Worm (Caenorhabditis elegans) whole organism, L4/young adult: ENCODE measurements around the gene sri-65.
"Not testable (repeated sequence)": the region's sequence is repeated elsewhere in the genome, so short reads cannot be mapped to it uniquely, and the experiment has no call there.

Source experiments
- W03F9.2 ChIP-seq: fragments of 150-350 bp; optimal IDR thresholded peaks from 2 replicates; lab custom pipeline; 2014; ENCODE audit warnings: missing biosample characterization, missing genetic modification characterization
- dao-5 ChIP-seq: sonication (generic microtip); optimal IDR thresholded peaks from 2 replicates; lab custom pipeline; 2016; ENCODE audit warnings: missing genotype, missing genetic modification characterization, moderate library complexity, missing compliant biosample characterization
- him-1 ChIP-seq: sonication (generic microtip); optimal IDR thresholded peaks from 2 replicates; lab custom pipeline; 2016; ENCODE audit warnings: missing genotype, missing genetic modification reagents, missing genetic modification characterization, missing compliant biosample characterization

The sri-65 gene

DNA sequence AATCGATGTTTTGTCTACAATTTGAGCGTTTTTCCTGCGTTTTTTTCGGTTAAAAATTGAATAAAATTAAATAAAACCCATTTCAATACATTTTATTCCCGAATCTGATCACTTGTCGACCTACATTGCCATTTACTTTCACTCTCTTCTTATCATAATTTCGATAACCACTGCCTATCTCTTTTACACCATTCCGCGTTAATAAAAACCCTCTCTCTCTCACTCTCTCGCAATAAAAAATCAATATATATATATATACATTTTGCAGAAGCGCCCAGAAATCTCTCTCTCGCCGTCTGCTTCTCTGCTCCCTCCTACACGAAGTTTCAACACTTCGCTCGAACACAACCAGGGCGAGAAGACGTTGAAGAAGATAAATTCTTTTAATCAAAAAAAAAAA is 30.9 kb downstream of the sri-65 start, which contains the start of gene pptr-1:
pptr-1 (plus strand) TSS at position 269 of the 400 bp plus-strand sequence.
- TF ChIP-seq W03F9.2 (no peak), him-1 (tag; lab: Kevin White, UChicago) (no peak), dao-5 (tag; lab: Kevin White, UChicago) (no peak)

DNA sequence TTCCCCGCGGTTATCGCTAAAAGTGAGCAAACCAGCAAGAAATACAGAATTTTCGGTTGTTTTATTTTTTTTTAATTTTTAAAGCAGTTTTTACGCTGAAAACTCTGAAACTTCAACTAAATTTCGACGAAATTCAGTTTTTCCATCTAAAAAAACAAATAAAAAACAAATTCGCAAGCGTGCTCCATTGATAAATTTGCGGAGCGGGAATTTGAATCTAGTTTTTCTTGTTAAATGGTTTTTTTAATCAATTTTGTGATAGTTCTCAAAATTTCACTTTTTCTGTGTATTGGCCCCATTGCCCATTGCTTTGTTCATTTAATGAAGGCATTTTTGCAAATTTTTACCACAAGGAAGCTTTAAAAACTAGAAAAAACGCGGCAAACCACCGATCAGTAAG is 31.4 kb downstream of the sri-65 start:
- TF ChIP-seq W03F9.2 (no peak), him-1 (tag; lab: Kevin White, UChicago) (no peak), dao-5 (tag; lab: Kevin White, UChicago) (no peak)

- TF ChIP-seq dao-5 (tag; lab: Kevin White, UChicago): no peak
- TF ChIP-seq W03F9.2: peak; percentile 64
- TF ChIP-seq him-1 (tag; lab: Kevin White, UChicago): peak; percentile 86
Measured at ce11 chrV:16355941-16356340, 32.2 kb downstream of the sri-65 start.

DNA sequence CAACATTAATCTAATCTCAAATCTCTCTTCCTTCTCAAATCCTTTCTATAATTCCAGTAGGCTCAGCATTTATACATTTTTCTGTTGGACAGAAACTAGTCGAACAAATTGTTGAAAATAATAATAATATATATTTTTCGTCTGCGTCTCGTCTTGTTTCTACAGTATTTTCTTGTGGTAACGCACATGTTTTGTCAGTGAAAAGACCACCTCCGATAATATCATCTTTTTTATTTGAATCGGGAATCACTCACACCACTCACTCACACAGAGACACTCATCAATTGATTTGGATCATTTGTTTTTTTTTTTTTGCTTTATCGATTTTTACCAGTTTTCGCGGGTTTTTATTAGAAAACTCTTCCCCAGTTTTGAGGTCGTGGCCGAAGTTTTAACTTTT is 33.5 kb downstream of the sri-65 start:
- TF ChIP-seq him-1 (tag; lab: Kevin White, UChicago) (no peak), W03F9.2 (no peak), dao-5 (tag; lab: Kevin White, UChicago) (no peak)

ce11 chrV:16352282-16352681 is 35.9 kb downstream of the sri-65 start:
- TF ChIP-seq dao-5 (tag; lab: Kevin White, UChicago): no peak
- TF ChIP-seq W03F9.2: peak; percentile 17

ce11 chrV:16351757-16352156 is 36.4 kb downstream of the sri-65 start:
- no peak for TF ChIP-seq him-1 (tag; lab: Kevin White, UChicago)
- TF ChIP-seq dao-5 (tag; lab: Kevin White, UChicago): no peak
- TF ChIP-seq W03F9.2: no peak

- TF ChIP-seq W03F9.2 (no peak), him-1 (tag; lab: Kevin White, UChicago) (peak; percentile 81)
Measured at ce11 chrV:16350775-16351378, 37.3 kb downstream of the sri-65 start.

ce11 chrV:16350061-16350460 is 38.1 kb downstream of the sri-65 start:
- no peak for TF ChIP-seq dao-5 (tag; lab: Kevin White, UChicago)
- no peak for TF ChIP-seq W03F9.2
- no peak for TF ChIP-seq him-1 (tag; lab: Kevin White, UChicago)

DNA sequence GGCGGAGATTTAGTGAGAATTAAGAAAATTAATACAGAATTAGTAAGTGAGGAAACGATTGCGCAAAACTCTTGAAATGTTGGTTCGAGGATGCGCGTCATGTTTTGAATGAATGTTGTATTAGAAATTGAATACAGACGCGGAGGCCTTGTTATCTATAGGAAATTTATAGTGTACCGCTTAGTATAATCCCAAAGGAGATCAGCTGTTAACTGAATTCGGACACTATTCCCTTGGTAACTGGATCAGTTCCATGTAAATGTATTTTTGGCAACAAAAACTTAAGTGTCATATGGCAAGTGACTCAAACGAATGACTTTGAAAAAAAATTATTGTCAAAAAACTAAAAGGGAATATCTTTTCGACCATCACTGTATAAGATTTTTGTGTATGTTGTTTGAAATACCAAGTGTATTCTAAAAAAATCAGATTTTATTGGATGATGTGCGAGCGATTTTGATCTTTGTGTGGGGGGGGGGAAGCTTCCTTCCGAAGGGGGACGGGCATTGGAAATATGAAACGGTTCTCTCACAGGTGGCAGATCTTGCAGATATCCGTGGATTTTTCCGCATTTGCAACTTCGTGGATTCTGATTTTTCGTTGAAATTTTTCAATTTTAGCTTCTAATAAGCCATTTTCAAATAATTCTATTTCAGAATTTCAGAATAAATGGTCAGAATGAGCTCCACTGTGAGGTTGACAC is 41.6 kb downstream of the sri-65 start, which contains the start of the genes W08G11.5 and W08G11.1:
W08G11.5 (minus strand) TSS at position 101 of the 703 bp plus-strand sequence.
W08G11.1 (plus strand) TSS at position 653 of the 703 bp plus-strand sequence.
- TF ChIP-seq dao-5 (tag; lab: Kevin White, UChicago): no peak
- TF ChIP-seq W03F9.2: no peak
- TF ChIP-seq him-1 (tag; lab: Kevin White, UChicago): no peak

DNA sequence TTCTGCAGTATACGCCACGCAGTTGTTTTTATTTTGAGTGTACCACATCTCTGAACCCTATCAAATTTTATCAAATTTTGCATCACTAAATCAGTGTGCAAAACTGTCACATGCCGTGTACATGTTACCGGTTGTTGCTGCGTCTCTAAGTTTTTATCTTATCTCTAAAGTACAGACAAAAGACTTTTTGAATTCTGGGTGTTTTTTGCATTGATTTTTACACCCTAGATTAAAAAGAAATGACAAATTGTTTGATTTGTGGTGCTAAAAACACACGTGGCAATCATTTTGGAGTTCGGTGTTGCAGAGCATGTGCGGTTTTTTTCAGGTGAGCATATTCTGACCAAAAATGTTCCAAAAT is 45.9 kb downstream of the sri-65 start, which contains the start of gene nhr-193:
nhr-193 (plus strand) TSS at position 51 of the 361 bp plus-strand sequence.
- TF ChIP-seq W03F9.2 (no peak), dao-5 (tag; lab: Kevin White, UChicago) (no peak), him-1 (tag; lab: Kevin White, UChicago) (no peak)

ce11 chrV:16338287-16339092 is 49.7 kb downstream of the sri-65 start, which contains the start of gene slc-9B.2:
Gene slc-9B.2 (plus strand): TSS chrV:16339042.
- TF ChIP-seq W03F9.2; him-1 (tag; lab: Kevin White, UChicago); dao-5 (tag; lab: Kevin White, UChicago): not testable (repeated sequence)
